Worm (Caenorhabditis elegans): ENCODE results near the gene T05A10.6.

The T05A10.6 gene

ce11 chrX:10753403-10753802 lies 41.1 kb downstream of the T05A10.6 start, which contains the start of gene R07A4.3:
R07A4.3 (plus strand) TSS chrX:10753703.
- TF ChIP-seq ceh-9 (tag; optimal IDR thresholded peaks at IDR 0.05) (no peak), ceh-28 (tag; optimal IDR thresholded peaks at IDR 0.05) (no peak), nhr-237 (tag; optimal IDR thresholded peaks at IDR 0.05) (no peak), ceh-16 (tag; optimal IDR thresholded peaks at IDR 0.05) (no peak), ztf-4 (tag; optimal IDR thresholded peaks at IDR 0.05) (no peak), lin-15B (tag; optimal IDR thresholded peaks at IDR 0.05) (no peak), nhr-76 (tag; optimal IDR thresholded peaks at IDR 0.05) (no peak), sea-2 (GFP tag; optimal IDR thresholded peaks at IDR 0.05) (no peak), mdl-1 (tag; optimal IDR thresholded peaks at IDR 0.05) (no peak), hmg-11 (tag; optimal IDR thresholded peaks at IDR 0.05) (no peak), pqm-1 (tag; optimal IDR thresholded peaks at IDR 0.05) (no peak), elt-2 (tag; optimal IDR thresholded peaks at IDR 0.05) (no peak), eor-1 (tag; optimal IDR thresholded peaks at IDR 0.05) (no peak), ztf-11 (tag; optimal IDR thresholded peaks at IDR 0.05) (no peak), unc-39 (tag; optimal IDR thresholded peaks at IDR 0.05) (no peak), nhr-28 (tag; optimal IDR thresholded peaks at IDR 0.05) (no peak), fkh-2 (tag; optimal IDR thresholded peaks at IDR 0.05) (no peak), nfya-1 (tag; optimal IDR thresholded peaks at IDR 0.05; ENCODE audit: insufficient read depth) (no peak), ceh-82 (tag; optimal IDR thresholded peaks at IDR 0.05) (no peak)

ce11 chrX:10748145-10748544 lies 46.4 kb downstream of the T05A10.6 start:
- TF ChIP-seq hmg-11 (tag; optimal IDR thresholded peaks at IDR 0.05) (no peak), eor-1 (tag; optimal IDR thresholded peaks at IDR 0.05) (no peak), fkh-10 (GFP tag; optimal IDR thresholded peaks at IDR 0.05) (no peak), egl-27 (tag; optimal IDR thresholded peaks at IDR 0.05) (no peak), snpc-4 (tag; optimal IDR thresholded peaks at IDR 0.05) (no peak), elt-3 (tag; optimal IDR thresholded peaks at IDR 0.05) (no peak), nhr-77 (tag; optimal IDR thresholded peaks at IDR 0.05) (no peak), pqm-1 (tag; optimal IDR thresholded peaks at IDR 0.05) (peak; percentile 19), fkh-2 (tag; optimal IDR thresholded peaks at IDR 0.05) (no peak), nhr-43 (tag; optimal IDR thresholded peaks at IDR 0.05; ENCODE audit: poor library complexity, severe bottlenecking) (no peak), elt-2 (tag; optimal IDR thresholded peaks at IDR 0.05) (peak; percentile 39)

ce11 chrX:10746388-10746787 lies 48.2 kb downstream of the T05A10.6 start, which contains the start of gene R07A4.2:
R07A4.2 (minus strand) TSS chrX:10746488.
- no peak for TF ChIP-seq nhr-77 (tag; optimal IDR thresholded peaks at IDR 0.05)
- TF ChIP-seq ceh-28 (tag; optimal IDR thresholded peaks at IDR 0.05): no peak
- TF ChIP-seq ZK546.5 (tag; optimal IDR thresholded peaks at IDR 0.05): no peak
- TF ChIP-seq fos-1 (tag; optimal IDR thresholded peaks at IDR 0.05): no peak
- no peak for TF ChIP-seq mdl-1 (tag; optimal IDR thresholded peaks at IDR 0.05)
- no peak for TF ChIP-seq elt-1 (tag; optimal IDR thresholded peaks at IDR 0.05)
- TF ChIP-seq hmg-11 (tag; optimal IDR thresholded peaks at IDR 0.05): no peak
- TF ChIP-seq daf-12 (tag; optimal IDR thresholded peaks at IDR 0.05): no peak
- no peak for TF ChIP-seq unc-62 (GFP tag; optimal IDR thresholded peaks at IDR 0.05)
- no peak for TF ChIP-seq nhr-25 (tag; optimal IDR thresholded peaks at IDR 0.05)
- TF ChIP-seq ceh-9 (tag; optimal IDR thresholded peaks at IDR 0.05): no peak
- no peak for TF ChIP-seq nhr-43 (tag; optimal IDR thresholded peaks at IDR 0.05; ENCODE audit: poor library complexity, severe bottlenecking)
- TF ChIP-seq nhr-67 (tag; optimal IDR thresholded peaks at IDR 0.05): no peak
- TF ChIP-seq fkh-10 (GFP tag; optimal IDR thresholded peaks at IDR 0.05): no peak
- no peak for TF ChIP-seq ztf-11 (tag; optimal IDR thresholded peaks at IDR 0.05)
- no peak for TF ChIP-seq ceh-82 (tag; optimal IDR thresholded peaks at IDR 0.05)
